Worm (Caenorhabditis elegans): ENCODE measurements around the gene R155.3.

R155.3 gene

DNA sequence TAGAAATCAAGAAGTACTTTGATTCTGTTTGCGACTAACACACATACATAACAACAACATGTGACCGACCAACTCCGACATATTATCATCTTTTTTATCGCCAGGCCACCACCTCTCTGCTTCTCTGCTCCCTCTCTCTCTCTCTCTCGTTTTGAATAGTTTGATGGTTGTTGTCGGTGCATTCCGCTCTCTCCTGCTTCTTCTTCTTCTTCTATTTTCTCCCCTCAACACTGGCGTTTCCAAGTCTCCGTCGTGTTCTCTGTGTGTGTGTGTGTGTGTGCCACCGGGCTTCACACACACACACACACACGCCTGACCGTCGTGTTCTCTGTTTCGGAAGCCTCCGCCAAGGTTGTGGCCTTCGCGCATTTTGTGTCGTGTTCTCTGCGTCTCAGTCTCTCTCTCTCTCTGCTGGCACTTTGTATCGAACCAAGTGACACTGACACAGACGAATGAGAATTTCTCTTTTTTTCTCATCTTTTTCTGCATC, 51.4 kb downstream of the R155.3 start (continued):
- peak; percentile 70 for TF ChIP-seq fkh-4 (tag; optimal IDR thresholded peaks at IDR 0.05; ENCODE audit: borderline replicate concordance)
- peak; percentile 98 for TF ChIP-seq swsn-7 (tag; optimal IDR thresholded peaks at IDR 0.05)
- TF ChIP-seq grh-1 (GFP tag; IDR thresholded peaks at IDR 0.05) = peak; percentile 93
- peak; percentile 61 for TF ChIP-seq nhr-28 (tag; optimal IDR thresholded peaks at IDR 0.05)
- peak; percentile 96 for TF ChIP-seq fkh-8 (tag; optimal IDR thresholded peaks at IDR 0.05)
- peak; percentile 100 for TF ChIP-seq nhr-85 (tag)
- TF ChIP-seq pag-3 (tag; optimal IDR thresholded peaks at IDR 0.05; ENCODE audit: borderline replicate concordance, insufficient read depth) = no peak
- peak; percentile 81 for TF ChIP-seq unc-62 (GFP tag; optimal IDR thresholded peaks at IDR 0.05)
- no peak for TF ChIP-seq sptf-1 (tag; optimal IDR thresholded peaks at IDR 0.05)
- peak; percentile 97 for TF ChIP-seq jun-1 (tag; optimal IDR thresholded peaks at IDR 0.05)
- TF ChIP-seq isw-1 (GFP tag; IDR thresholded peaks at IDR 0.05) = peak; percentile 79
- no peak for TF ChIP-seq ces-1 (GFP tag; optimal IDR thresholded peaks at IDR 0.05)
- TF ChIP-seq efl-1 (optimal IDR thresholded peaks at IDR 0.05) = peak; percentile 86 to 93
- TF ChIP-seq efl-1 (GFP tag; optimal IDR thresholded peaks at IDR 0.05 in 1 of 2) = peak; percentile 34 to 97
- peak; percentile 99 for TF ChIP-seq egl-13 (tag; optimal IDR thresholded peaks at IDR 0.05)
- peak; percentile 75 to 96 for TF ChIP-seq mdl-1 (tag; optimal IDR thresholded peaks at IDR 0.05)
- TF ChIP-seq dpl-1 (GFP tag; optimal IDR thresholded peaks at IDR 0.05) = peak; percentile 64 to 71 (median 70)
- peak; percentile 99 for TF ChIP-seq unc-86 (tag; optimal IDR thresholded peaks at IDR 0.05)
- peak; percentile 94 for TF ChIP-seq xbp-1 (tag; optimal IDR thresholded peaks at IDR 0.05)
- peak; percentile 97 for TF ChIP-seq nhr-90 (tag; optimal IDR thresholded peaks at IDR 0.05; ENCODE audit: poor library complexity)
- TF ChIP-seq nhr-237 (tag; optimal IDR thresholded peaks at IDR 0.05) = peak; percentile 79
- TF ChIP-seq sox-4 (tag; optimal IDR thresholded peaks at IDR 0.05) = peak; percentile 94
- no peak for TF ChIP-seq Y116A8C.19 (tag; optimal IDR thresholded peaks at IDR 0.05; ENCODE audit: borderline replicate concordance)
- peak; percentile 95 to 99 for TF ChIP-seq egl-27 (tag; optimal IDR thresholded peaks at IDR 0.05)
- TF ChIP-seq lsy-2 (tag; optimal IDR thresholded peaks at IDR 0.05) = peak; percentile 91 to 93
- peak; percentile 82 for TF ChIP-seq mep-1 (tag; optimal IDR thresholded peaks at IDR 0.05)
- TF ChIP-seq nhr-11 (tag; optimal IDR thresholded peaks at IDR 0.05) = peak; percentile 95
- TF ChIP-seq lir-3 (tag; optimal IDR thresholded peaks at IDR 0.05; ENCODE audit: poor library complexity) = peak; percentile 88
- peak; percentile 94 for TF ChIP-seq ztf-4 (tag; optimal IDR thresholded peaks at IDR 0.05)
- TF ChIP-seq alr-1 (tag; optimal IDR thresholded peaks at IDR 0.05; ENCODE audit: borderline replicate concordance) = no peak
- no peak for TF ChIP-seq ceh-90 (tag; optimal IDR thresholded peaks at IDR 0.05)
- peak; percentile 87 to 91 (median 91) for TF ChIP-seq ceh-82 (tag; optimal IDR thresholded peaks at IDR 0.05)
- TF ChIP-seq nhr-76 (tag; optimal IDR thresholded peaks at IDR 0.05) = no peak
- TF ChIP-seq lin-39 (tag; optimal IDR thresholded peaks at IDR 0.05) = peak; percentile 89
- peak; percentile 66 for TF ChIP-seq ceh-8 (GFP tag; optimal IDR thresholded peaks at IDR 0.05)
- TF ChIP-seq blmp-1 (tag; optimal IDR thresholded peaks at IDR 0.05) = peak; percentile 96
- TF ChIP-seq vab-15 (tag; optimal IDR thresholded peaks at IDR 0.05) = peak; percentile 71
- TF ChIP-seq nhr-12 (tag; optimal IDR thresholded peaks at IDR 0.05) = peak; percentile 6
- peak; percentile 86 for TF ChIP-seq skn-1 (tag; optimal IDR thresholded peaks at IDR 0.05)
- TF ChIP-seq fkh-10 (GFP tag; optimal IDR thresholded peaks at IDR 0.05) = peak; percentile 94
- peak; percentile 47 for TF ChIP-seq C34B4.2 (tag; optimal IDR thresholded peaks at IDR 0.05)
- TF ChIP-seq sup-37 (GFP tag; optimal IDR thresholded peaks at IDR 0.05) = peak; percentile 85
- TF ChIP-seq nhr-20 (tag; optimal IDR thresholded peaks at IDR 0.05) = peak; percentile 100
- peak; percentile 99 for TF ChIP-seq nhr-47 (tag; optimal IDR thresholded peaks at IDR 0.05)
- peak; percentile 30 for TF ChIP-seq ama-1 (optimal IDR thresholded peaks at IDR 0.05)
- TF ChIP-seq lin-15B (tag; optimal IDR thresholded peaks at IDR 0.05) = peak; percentile 40
- no peak for TF ChIP-seq ceh-63 (GFP tag; optimal IDR thresholded peaks at IDR 0.05)
- peak; percentile 78 for TF ChIP-seq snpc-4 (tag; optimal IDR thresholded peaks at IDR 0.05)
- peak; percentile 100 for TF ChIP-seq lin-14 (GFP tag; optimal IDR thresholded peaks at IDR 0.05)
- TF ChIP-seq ets-5 (GFP tag; IDR thresholded peaks at IDR 0.05) = no peak
- peak; percentile 86 for TF ChIP-seq lin-13 (GFP tag; optimal IDR thresholded peaks at IDR 0.05)
- TF ChIP-seq dsc-1 (tag; optimal IDR thresholded peaks at IDR 0.05) = peak; percentile 98
